Worm (Caenorhabditis elegans) whole organism, L3 larva: ENCODE data around the gene acly-1.

Source experiments
- ZK546.5 ChIP-seq: sonication (generic microtip); optimal IDR thresholded peaks from 2 replicates; lab custom pipeline; 2017; ENCODE audit warnings: missing biosample characterization, missing genetic modification characterization
- aly-2 ChIP-seq: fragments of 150-350 bp; optimal IDR thresholded peaks from 2 replicates; lab custom pipeline; 2014; ENCODE audit warnings: missing biosample characterization, missing genetic modification characterization

ce11 chrX:1438925-1439324 is 40.4 kb upstream of the acly-1 start:
- TF ChIP-seq aly-2 (tag; lab: Kevin White, UChicago) = no peak
- TF ChIP-seq ZK546.5 = no peak
